Fruit fly (Drosophila melanogaster) whole organism: Measurements from ENCODE around the gene AP-2alpha.

Experiments used
- CG8478 ChIP-seq: fragments of >200 bp; optimal IDR thresholded peaks from 2 replicates; lab custom pipeline; 2018; ENCODE audit warnings: inconsistent platforms
- EcR ChIP-seq, 2 experiments: fragments of >200 bp; optimal IDR thresholded peaks; 2 replicates each; lab custom pipeline; 2017; ENCODE audit warnings: missing biosample characterization in 2 of 2, missing genetic modification characterization in 2 of 2, missing genetic modification reagents in 2 of 2
- pan ChIP-seq: fragments of >200 bp; optimal IDR thresholded peaks from 2 replicates; lab custom pipeline; 2017
- psq ChIP-seq: fragments of >200 bp; optimal IDR thresholded peaks from 2 replicates; lab custom pipeline; 2017
- usp ChIP-seq: fragments of >200 bp; optimal IDR thresholded peaks from 2 replicates; lab custom pipeline; 2017; ENCODE audit warnings: missing biosample characterization, missing genetic modification characterization, mixed read lengths

DNA sequence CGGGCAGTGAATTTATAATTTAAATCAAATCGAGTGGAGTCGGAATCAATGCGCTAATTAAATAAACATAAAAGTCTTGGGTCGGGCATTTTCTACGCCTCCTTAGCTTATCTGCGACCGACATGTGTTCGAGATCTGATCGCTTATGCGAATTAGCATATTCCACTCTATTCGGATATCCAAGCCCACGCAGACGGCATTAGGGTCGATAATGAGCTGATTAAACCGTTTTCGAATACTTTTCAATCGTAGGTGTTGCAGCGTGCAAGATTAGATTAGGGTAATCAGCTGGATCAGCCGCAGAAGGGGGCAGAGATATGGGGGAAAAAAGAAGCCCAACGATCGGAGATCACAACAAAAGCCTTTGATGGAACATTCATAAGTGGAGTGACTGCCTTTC is 24.1 kb downstream of the AP-2alpha start:
- no peak for TF ChIP-seq CG8478 (lab: Kevin White, UChicago)
- no peak for TF ChIP-seq psq (lab: Kevin White, UChicago)
- TF ChIP-seq usp (GFP tag; lab: Kevin White, UChicago), result no peak
- no peak for TF ChIP-seq pan (lab: Kevin White, UChicago)
- no peak for TF ChIP-seq EcR (GFP tag; optimal IDR thresholded peaks at IDR 0.05; lab: Kevin White, UChicago)
